Worm (Caenorhabditis elegans) whole organism, mixed stage, embryonic: Measurements from ENCODE around the gene C29E4.14.

Source experiments
- bed-3 ChIP-seq: fragments of 200-800 bp; sonication (Bioruptor generic); optimal IDR thresholded peaks from 3 replicates; lab custom pipeline; 2018; ENCODE audit warnings: mild to moderate bottlenecking, missing genetic modification characterization, moderate library complexity, missing compliant biosample characterization
- ces-1 ChIP-seq: fragments of 150-350 bp; optimal IDR thresholded peaks from 2 replicates; lab custom pipeline; 2014; ENCODE audit warnings: missing biosample characterization, missing genetic modification reagents, missing genetic modification characterization
- elt-3 ChIP-seq: fragments of 150-350 bp; optimal IDR thresholded peaks from 2 replicates; lab custom pipeline; 2014; ENCODE audit warnings: missing biosample characterization, missing genetic modification characterization
- lsy-2 ChIP-seq: fragments of 150-350 bp; optimal IDR thresholded peaks from 2 replicates; lab custom pipeline; 2014; ENCODE audit warnings: missing biosample characterization, missing genetic modification characterization
- mab-5 ChIP-seq: fragments of 150-350 bp; optimal IDR thresholded peaks from 2 replicates; lab custom pipeline; 2014; ENCODE audit warnings: missing biosample characterization, missing genetic modification characterization
- nhr-12 ChIP-seq: fragments of 150-350 bp; optimal IDR thresholded peaks from 2 replicates; lab custom pipeline; 2014; ENCODE audit warnings: missing biosample characterization, missing genetic modification characterization
- nhr-237 ChIP-seq: fragments of 150-350 bp; optimal IDR thresholded peaks from 2 replicates; lab custom pipeline; 2014; ENCODE audit warnings: missing biosample characterization, missing genetic modification characterization
- nhr-76 ChIP-seq: sonication (generic microtip); optimal IDR thresholded peaks from 2 replicates; lab custom pipeline; 2017; ENCODE audit warnings: missing biosample characterization, missing genetic modification characterization
- snpc-4 ChIP-seq: fragments of 150-350 bp; optimal IDR thresholded peaks from 2 replicates; lab custom pipeline; 2014; ENCODE audit warnings: missing biosample characterization, missing genetic modification characterization
- unc-39 ChIP-seq: fragments of 150-350 bp; optimal IDR thresholded peaks from 2 replicates; lab custom pipeline; 2014; ENCODE audit warnings: missing biosample characterization, missing genetic modification characterization
- unc-62 ChIP-seq: fragments of 150-350 bp; optimal IDR thresholded peaks from 2 replicates; lab custom pipeline; 2014; ENCODE audit warnings: missing biosample characterization, missing genetic modification reagents, missing genetic modification characterization
- zip-8 ChIP-seq: fragments of 150-350 bp; optimal IDR thresholded peaks from 2 replicates; lab custom pipeline; 2014; ENCODE audit warnings: missing biosample characterization, missing genetic modification characterization
- ztf-11 ChIP-seq: fragments of 150-350 bp; optimal IDR thresholded peaks from 2 replicates; lab custom pipeline; 2014; ENCODE audit warnings: missing biosample characterization, missing genetic modification characterization

DNA sequence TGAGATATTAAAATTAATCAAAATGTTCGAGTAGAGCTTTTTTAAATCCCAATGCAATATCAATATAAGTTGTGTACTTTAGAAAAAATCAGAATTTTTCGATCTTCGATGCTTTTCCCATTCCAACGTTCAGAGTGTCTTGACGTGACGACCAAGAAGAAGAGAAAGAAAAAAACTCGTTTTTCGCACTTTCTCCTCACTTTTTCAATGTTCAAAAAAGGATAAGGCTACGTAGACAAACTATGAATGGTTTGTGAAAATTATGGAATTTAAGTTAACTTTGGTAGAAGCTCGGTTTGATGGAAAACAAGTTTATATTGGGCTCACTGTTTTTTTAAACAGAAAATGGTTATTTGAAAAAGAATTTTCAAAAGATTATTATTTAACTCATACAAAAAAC, 27.8 kb downstream of the C29E4.14 start:
- TF ChIP-seq mab-5 (tag; lab: Kevin White, UChicago) (no peak), bed-3 (GFP tag; lab: Kevin White, UChicago) (no peak), ces-1 (GFP tag; lab: Kevin White, UChicago) (no peak), unc-39 (tag; lab: Kevin White, UChicago) (no peak), ztf-11 (tag; lab: Kevin White, UChicago) (no peak), nhr-76 (no peak), lsy-2 (no peak), nhr-237 (tag; lab: Kevin White, UChicago) (no peak), zip-8 (tag; lab: Kevin White, UChicago) (no peak), unc-62 (no peak), snpc-4 (tag; lab: Kevin White, UChicago) (no peak), nhr-12 (tag; lab: Kevin White, UChicago) (no peak), elt-3 (tag; lab: Kevin White, UChicago) (no peak)
